Worm (Caenorhabditis elegans) whole organism, late embryonic: ENCODE data around the gene sra-26.

ENCODE experiments used
- ceh-34 ChIP-seq: sonication (generic microtip); optimal IDR thresholded peaks from 2 replicates; lab custom pipeline; 2016; ENCODE audit warnings: mild to moderate bottlenecking, missing genetic modification characterization, missing compliant biosample characterization
- ceh-9 ChIP-seq: sonication (generic microtip); optimal IDR thresholded peaks from 2 replicates; lab custom pipeline; 2016; ENCODE audit warnings: mild to moderate bottlenecking, missing genetic modification characterization, inconsistent platforms, missing compliant biosample characterization
- ets-4 ChIP-seq: sonication (generic microtip); optimal IDR thresholded peaks from 2 replicates; lab custom pipeline; 2016; ENCODE audit warnings: missing genetic modification characterization, missing compliant biosample characterization
- fkh-10 ChIP-seq: fragments of 150-350 bp; optimal IDR thresholded peaks from 2 replicates; lab custom pipeline; 2014; ENCODE audit warnings: missing biosample characterization, missing genetic modification reagents, missing genetic modification characterization
- pha-4 ChIP-seq: fragments of 150-350 bp; optimal IDR thresholded peaks from 2 replicates; lab custom pipeline; 2018; ENCODE audit warnings: missing biosample characterization, missing genetic modification reagents, missing genetic modification characterization
- pqm-1 ChIP-seq: sonication (generic microtip); optimal IDR thresholded peaks from 2 replicates; lab custom pipeline; 2016; ENCODE audit warnings: missing genetic modification characterization, missing compliant biosample characterization
- unc-42 ChIP-seq: sonication (generic microtip); optimal IDR thresholded peaks from 2 replicates; lab custom pipeline; 2016; ENCODE audit warnings: missing genotype, missing genetic modification characterization, missing compliant biosample characterization

DNA sequence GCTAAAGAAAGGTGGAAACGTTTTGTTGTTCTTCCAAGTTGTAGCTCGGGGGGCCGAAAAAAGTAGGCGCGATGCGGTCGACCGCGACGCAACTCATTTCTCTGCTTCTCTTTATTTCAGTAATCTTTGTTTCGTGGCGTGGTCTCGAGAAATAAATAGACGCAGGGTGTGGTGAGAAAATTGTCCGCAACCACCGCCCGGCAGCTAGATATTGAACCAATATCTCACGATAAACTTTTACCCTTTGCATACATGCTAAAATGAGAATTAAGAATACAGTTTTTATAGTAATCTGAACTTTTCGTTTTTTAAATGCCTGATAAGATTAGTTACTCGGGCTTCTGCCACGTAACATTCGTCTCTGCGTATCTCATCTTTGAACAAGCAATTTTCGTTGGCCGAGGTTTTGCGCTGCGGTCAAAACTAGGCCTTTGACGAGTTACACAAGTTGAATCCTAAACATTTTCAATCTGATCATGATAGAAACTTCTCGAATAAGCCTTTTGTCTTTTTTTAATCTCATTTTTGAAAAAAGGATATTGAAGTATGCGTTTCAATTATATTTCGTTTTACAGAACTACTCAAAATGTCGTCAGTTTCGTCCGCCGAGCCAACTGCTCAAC lies 32.2 kb upstream of the sra-26 start, which contains the start of gene gyf-1:
- TF ChIP-seq fkh-10 (GFP tag; lab: Kevin White, UChicago) (no peak), pha-4 (tag; lab: Kevin White, UChicago) (no peak), ets-4 (peak; percentile 36), pqm-1 (tag; lab: Kevin White, UChicago) (no peak), ceh-34 (tag; lab: Kevin White, UChicago) (peak; percentile 40), ceh-9 (tag; lab: Kevin White, UChicago) (no peak), unc-42 (tag; lab: Kevin White, UChicago) (no peak)
